Worm (Caenorhabditis elegans) whole organism, L2 larva: Measurements from ENCODE around the gene nhr-238.

Experiments used
- ama-1 ChIP-seq: fragments of 150-350 bp; optimal IDR thresholded peaks from 2 replicates; lab custom pipeline; 2018; ENCODE audit warnings: inconsistent platforms
- crh-2 ChIP-seq: sonication (generic microtip); optimal IDR thresholded peaks from 2 replicates; lab custom pipeline; 2017; ENCODE audit warnings: missing biosample characterization, missing genetic modification characterization
- elt-1 ChIP-seq: fragments of 150-350 bp; optimal IDR thresholded peaks from 2 replicates; lab custom pipeline; 2014; ENCODE audit warnings: missing biosample characterization, missing genetic modification characterization
- fos-1 ChIP-seq: fragments of 150-350 bp; optimal IDR thresholded peaks from 2 replicates; lab custom pipeline; 2014; ENCODE audit warnings: missing biosample characterization, missing genetic modification characterization
- nhr-129 ChIP-seq: fragments of 150-350 bp; optimal IDR thresholded peaks from 2 replicates; lab custom pipeline; 2014; ENCODE audit warnings: missing biosample characterization, missing genetic modification characterization
- nhr-23 ChIP-seq: fragments of 150-350 bp; optimal IDR thresholded peaks from 2 replicates; lab custom pipeline; 2014; ENCODE audit warnings: missing biosample characterization, missing genetic modification reagents, missing genetic modification characterization
- nhr-237 ChIP-seq: fragments of 150-350 bp; optimal IDR thresholded peaks from 2 replicates; lab custom pipeline; 2014; ENCODE audit warnings: missing biosample characterization, missing genetic modification characterization
- nhr-25 ChIP-seq: fragments of 150-350 bp; sonication (generic microtip); optimal IDR thresholded peaks from 3 replicates; lab custom pipeline; 2014; ENCODE audit warnings: missing biosample characterization, missing genetic modification characterization
- sem-4 ChIP-seq: fragments of 150-350 bp; optimal IDR thresholded peaks from 2 replicates; lab custom pipeline; 2014; ENCODE audit warnings: missing biosample characterization, missing genetic modification reagents, missing genetic modification characterization
- unc-39 ChIP-seq: fragments of 150-350 bp; optimal IDR thresholded peaks from 2 replicates; lab custom pipeline; 2014; ENCODE audit warnings: missing biosample characterization, missing genetic modification characterization
- ztf-4 ChIP-seq: fragments of 150-350 bp; optimal IDR thresholded peaks from 2 replicates; lab custom pipeline; 2014; ENCODE audit warnings: missing biosample characterization, missing genetic modification characterization

- no peak for TF ChIP-seq crh-2 (tag; lab: Kevin White, UChicago)
- no peak for TF ChIP-seq elt-1
- no peak for TF ChIP-seq unc-39 (tag; lab: Kevin White, UChicago)
- no peak for TF ChIP-seq ztf-4 (tag; lab: Kevin White, UChicago)
- TF ChIP-seq fos-1, result no peak
- no peak for TF ChIP-seq nhr-25 (tag; lab: Kevin White, UChicago)
- TF ChIP-seq sem-4 (tag; lab: Kevin White, UChicago), result no peak
- no peak for TF ChIP-seq nhr-237 (tag; lab: Kevin White, UChicago)
- TF ChIP-seq nhr-129 (tag; lab: Kevin White, UChicago), result no peak
- no peak for TF ChIP-seq nhr-23 (tag; lab: Kevin White, UChicago)
- no peak for TF ChIP-seq ama-1 (lab: Kevin White, UChicago)
Measured at ce11 chrV:1631717-1632116, 2.5 kb upstream of the nhr-238 start, which contains the start of gene irld-17.
